Fruit fly (Drosophila melanogaster) whole organism, prepupa: Measurements from ENCODE around the gene CG6071.
A peak's percentile ranks its signal among the peaks of the same experiment; 100 is the strongest.

ENCODE experiments used
- CG10631 ChIP-seq: fragments of 200-800 bp; sonication (Bioruptor generic); optimal IDR thresholded peaks from 2 replicates; lab custom pipeline; 2016; ENCODE audit warnings: missing biosample characterization, missing genetic modification characterization
- CG10669 ChIP-seq: fragments of 200-800 bp; sonication (Bioruptor generic); optimal IDR thresholded peaks from 3 replicates; lab custom pipeline; 2018; ENCODE audit warnings: missing biosample characterization, mild to moderate bottlenecking, missing genetic modification characterization, moderate library complexity
- CG11294 ChIP-seq: fragments of 200-800 bp; sonication (Bioruptor generic); IDR thresholded peaks from 2 replicates; pipeline ENCODE4 v1.3.6; 2022; ENCODE audit warnings: missing biosample characterization, missing genetic modification characterization
- CG15336 ChIP-seq: fragments of 200-800 bp; sonication (Bioruptor generic); IDR thresholded peaks from 2 replicates; pipeline ENCODE4 v1.3.6; 2022; ENCODE audit warnings: missing biosample characterization, missing genetic modification characterization
- CG1621 ChIP-seq: fragments of 200-800 bp; sonication (Bioruptor generic); optimal IDR thresholded peaks from 3 replicates; lab custom pipeline; 2018; ENCODE audit warnings: missing biosample characterization, mild to moderate bottlenecking, missing genetic modification characterization
- CG16779 ChIP-seq: fragments of 200-800 bp; sonication (Bioruptor generic); optimal IDR thresholded peaks from 3 replicates; lab custom pipeline; 2017; ENCODE audit warnings: missing biosample characterization, mild to moderate bottlenecking, missing genetic modification characterization
- CG3032 ChIP-seq: fragments of 200-800 bp; optimal IDR thresholded peaks from 2 replicates; lab custom pipeline; 2019; ENCODE audit warnings: missing biosample characterization, mild to moderate bottlenecking, missing genetic modification characterization, moderate library complexity
- CG31627 ChIP-seq: fragments of 200-800 bp; sonication (Bioruptor generic); optimal IDR thresholded peaks from 3 replicates; lab custom pipeline; 2016; ENCODE audit warnings: missing biosample characterization, missing genetic modification characterization
- CG34406 ChIP-seq: fragments of 200-800 bp; sonication (Bioruptor generic); optimal IDR thresholded peaks from 3 replicates; lab custom pipeline; 2016; ENCODE audit warnings: missing biosample characterization, missing genetic modification characterization
- CG3919 ChIP-seq: fragments of 200-800 bp; sonication (Bioruptor generic); optimal IDR thresholded peaks from 3 replicates; lab custom pipeline; 2016; ENCODE audit warnings: missing biosample characterization, missing genetic modification characterization
- CG4318 ChIP-seq: fragments of 200-800 bp; sonication (Bioruptor generic); optimal IDR thresholded peaks from 3 replicates; lab custom pipeline; 2017; ENCODE audit warnings: missing biosample characterization, mild to moderate bottlenecking, missing genetic modification characterization
- CG6163 ChIP-seq: fragments of 200-800 bp; sonication (Bioruptor generic); IDR thresholded peaks from 3 replicates; pipeline ENCODE4 v1.3.6; 2022; ENCODE audit warnings: missing biosample characterization, missing genetic modification characterization
- CG6276 ChIP-seq: fragments of 200-800 bp; sonication (Bioruptor generic); optimal IDR thresholded peaks from 2 replicates; lab custom pipeline; 2017; ENCODE audit warnings: missing biosample characterization, mild to moderate bottlenecking, missing genetic modification characterization
- CG6792 ChIP-seq: fragments of 200-800 bp; sonication (Bioruptor generic); optimal IDR thresholded peaks from 3 replicates; lab custom pipeline; 2016; ENCODE audit warnings: missing biosample characterization, missing genetic modification characterization
- CG7368 ChIP-seq: fragments of 200-800 bp; sonication (Bioruptor generic); optimal IDR thresholded peaks from 3 replicates; lab custom pipeline; 2016; ENCODE audit warnings: missing biosample characterization, missing genetic modification characterization
- CG8119 ChIP-seq: fragments of 200-800 bp; sonication (Bioruptor generic); IDR thresholded peaks from 3 replicates; pipeline ENCODE4 v1.3.6; 2022; ENCODE audit warnings: missing biosample characterization, missing genetic modification characterization
- CG8632 ChIP-seq: fragments of 200-800 bp; sonication (Bioruptor generic); optimal IDR thresholded peaks from 3 replicates; lab custom pipeline; 2016; ENCODE audit warnings: missing biosample characterization, missing genetic modification characterization
- CG9139 ChIP-seq: fragments of 200-800 bp; sonication (Bioruptor generic); optimal IDR thresholded peaks from 3 replicates; lab custom pipeline; 2017; ENCODE audit warnings: missing biosample characterization, mild to moderate bottlenecking, missing genetic modification characterization
- Eip78C ChIP-seq: fragments of 200-800 bp; sonication (Bioruptor generic); peaks from one replicate; lab custom pipeline; 2016; ENCODE audit warnings: missing biosample characterization, missing genetic modification characterization
- Gug ChIP-seq: fragments of 200-800 bp; sonication (Bioruptor generic); IDR thresholded peaks from 2 replicates; pipeline ENCODE4 v1.3.6; 2022; ENCODE audit warnings: missing biosample characterization, missing genetic modification characterization
- Hr38 ChIP-seq: sonication (Bioruptor generic); optimal IDR thresholded peaks from 2 replicates; lab custom pipeline; 2016; ENCODE audit warnings: missing biosample characterization, missing genetic modification characterization
- Lpt ChIP-seq: fragments of 200-800 bp; sonication (Bioruptor generic); optimal IDR thresholded peaks from 3 replicates; lab custom pipeline; 2016; ENCODE audit warnings: missing biosample characterization, missing genetic modification characterization
- Met ChIP-seq: fragments of 200-800 bp; sonication (Bioruptor generic); optimal IDR thresholded peaks from 3 replicates; lab custom pipeline; 2016; ENCODE audit warnings: missing biosample characterization, missing genetic modification characterization
- Sox14 ChIP-seq: fragments of 200-800 bp; sonication (Bioruptor generic); optimal IDR thresholded peaks from 3 replicates; lab custom pipeline; 2016; ENCODE audit warnings: missing biosample characterization, missing genetic modification characterization
- dsx ChIP-seq: fragments of 200-800 bp; optimal IDR thresholded peaks from 3 replicates; lab custom pipeline; 2019; ENCODE audit warnings: missing biosample characterization, mild to moderate bottlenecking, missing genetic modification characterization, moderate library complexity; ENCODE audit not compliant: poor library complexity, severe bottlenecking
- eg ChIP-seq: fragments of 200-800 bp; sonication (Bioruptor generic); IDR thresholded peaks from 3 replicates; pipeline ENCODE4 v1.3.6; 2022; ENCODE audit warnings: missing biosample characterization, missing genetic modification characterization
- esn ChIP-seq: fragments of 200-800 bp; sonication (Bioruptor generic); optimal IDR thresholded peaks from 2 replicates; lab custom pipeline; 2016; ENCODE audit warnings: missing biosample characterization, mild to moderate bottlenecking, missing genetic modification characterization, moderate library complexity
- fd85E ChIP-seq: fragments of 200-800 bp; sonication (Bioruptor generic); optimal IDR thresholded peaks from 3 replicates; lab custom pipeline; 2016; ENCODE audit warnings: missing biosample characterization, missing genetic modification characterization
- fkh ChIP-seq: fragments of 200-800 bp; sonication (Bioruptor generic); optimal IDR thresholded peaks from 3 replicates; lab custom pipeline; 2017; ENCODE audit warnings: missing biosample characterization, mild to moderate bottlenecking, missing genetic modification characterization, moderate library complexity
- lz ChIP-seq: fragments of 200-800 bp; sonication (Bioruptor generic); optimal IDR thresholded peaks from 3 replicates; lab custom pipeline; 2016; ENCODE audit warnings: missing biosample characterization, missing genetic modification characterization
- net ChIP-seq: fragments of 200-800 bp; sonication (Bioruptor generic); optimal IDR thresholded peaks from 3 replicates; lab custom pipeline; 2016; ENCODE audit warnings: missing biosample characterization, missing genetic modification characterization
- salr ChIP-seq, 2 experiments: fragments of 200-800 bp; sonication (Bioruptor generic); optimal IDR thresholded peaks; 3 replicates each; lab custom pipeline; 2016 to 2018; ENCODE audit warnings: missing biosample characterization in 2 of 2, missing genetic modification characterization in 2 of 2, mild to moderate bottlenecking in 1 of 2
- spab ChIP-seq: fragments of 200-800 bp; sonication (Bioruptor generic); optimal IDR thresholded peaks from 2 replicates; lab custom pipeline; 2017; ENCODE audit warnings: missing biosample characterization, mild to moderate bottlenecking, missing genetic modification characterization, missing genetic modification reagents
- ss ChIP-seq, 2 experiments: fragments of 200-800 bp; sonication (Bioruptor generic); optimal IDR thresholded peaks; 2 replicates in 1 of 2; 3 replicates in 1 of 2; lab custom pipeline; 2017 to 2018; ENCODE audit warnings: mild to moderate bottlenecking in 2 of 2, missing biosample characterization in 2 of 2, missing genetic modification characterization in 2 of 2, moderate library complexity in 1 of 2
- topi ChIP-seq: fragments of 200-800 bp; sonication (Bioruptor generic); optimal IDR thresholded peaks from 3 replicates; lab custom pipeline; 2016; ENCODE audit warnings: missing biosample characterization, missing genetic modification characterization
- vri ChIP-seq: fragments of 200-800 bp; sonication (Bioruptor generic); optimal IDR thresholded peaks from 3 replicates; lab custom pipeline; 2016; ENCODE audit warnings: missing biosample characterization, mild to moderate bottlenecking, missing genetic modification characterization

The CG6071 gene

dm6 chr3L:11620001-11620400, 25.8 kb downstream of the CG6071 start, which contains the start of gene Muc68Ca:
Gene Muc68Ca, minus strand, starts transcription at chr3L:11620101.
- no peak for TF ChIP-seq CG31627
- TF ChIP-seq dsx (GFP tag; lab: Kevin White, UChicago): no peak
- TF ChIP-seq Hr38 (GFP tag; lab: Kevin White, UChicago): no peak
- no peak for TF ChIP-seq CG6276 (GFP tag; lab: Kevin White, UChicago)
- no peak for TF ChIP-seq eg
- no peak for TF ChIP-seq CG3919
- no peak for TF ChIP-seq CG16779
- no peak for TF ChIP-seq CG11294 (GFP tag; lab: Robert Waterston, UW)
- no peak for TF ChIP-seq CG8119 (GFP tag; lab: Robert Waterston, UW)
- no peak for TF ChIP-seq CG10631
- no peak for TF ChIP-seq spab (GFP tag; lab: Kevin White, UChicago)
- no peak for TF ChIP-seq CG8632 (GFP tag; lab: Kevin White, UChicago)
- TF ChIP-seq topi (GFP tag; lab: Kevin White, UChicago): no peak
- no peak for TF ChIP-seq vri (GFP tag; lab: Kevin White, UChicago)
- TF ChIP-seq CG34406 (GFP tag; lab: Kevin White, UChicago): no peak
- TF ChIP-seq CG10669 (GFP tag; lab: Kevin White, UChicago): no peak
- TF ChIP-seq CG6792 (GFP tag; lab: Kevin White, UChicago): no peak
- no peak for TF ChIP-seq Gug (GFP tag; lab: Robert Waterston, UW)
- no peak for TF ChIP-seq CG9139
- no peak for TF ChIP-seq fd85E (GFP tag; lab: Kevin White, UChicago)

- TF ChIP-seq fkh (GFP tag; lab: Kevin White, UChicago) (peak; percentile 5), lz (no peak)
These were observed 36.0 kb downstream of the CG6071 start, which contains the start of gene CG42832 for dm6 chr3L:11609835-11610234. Gene CG42832, plus strand, starts transcription at chr3L:11610135.

- TF ChIP-seq CG3032: no peak
- TF ChIP-seq CG15336 (GFP tag; lab: Robert Waterston, UW): 0 out of 2 replicates have a peak, but pooled peaks have one; percentile 44
- no peak for TF ChIP-seq topi (GFP tag; lab: Kevin White, UChicago)
- no peak for TF ChIP-seq CG8119 (GFP tag; lab: Robert Waterston, UW)
- no peak for TF ChIP-seq CG7368 (GFP tag; lab: Kevin White, UChicago)
- TF ChIP-seq Eip78C (GFP tag; lab: Kevin White, UChicago): peak; percentile 71
- TF ChIP-seq Gug (GFP tag; lab: Robert Waterston, UW): no peak
- no peak for TF ChIP-seq CG4318 (GFP tag; lab: Kevin White, UChicago)
- no peak for TF ChIP-seq Lpt (GFP tag; lab: Kevin White, UChicago)
- peak; percentile 99 for TF ChIP-seq CG1621 (tag; lab: Kevin White, UChicago)
- TF ChIP-seq esn: no peak
- TF ChIP-seq salr (GFP tag; optimal IDR thresholded peaks at IDR 0.05; lab: Kevin White, UChicago): no peak
- TF ChIP-seq dsx (GFP tag; lab: Kevin White, UChicago): no peak
- no peak for TF ChIP-seq net (GFP tag; lab: Kevin White, UChicago)
- TF ChIP-seq Sox14 (GFP tag; lab: Kevin White, UChicago): peak; percentile 9
- peak in 1 of 2 experiments; percentile 38 for TF ChIP-seq ss (GFP tag; optimal IDR thresholded peaks at IDR 0.05; lab: Kevin White, UChicago)
- TF ChIP-seq CG6163 (GFP tag; lab: Robert Waterston, UW): no peak; the same call in 2 of the 3 replicates
- no peak for TF ChIP-seq Met (GFP tag; lab: Kevin White, UChicago)
These were observed 36.6 kb downstream of the CG6071 start, which contains the start of gene Duba for dm6 chr3L:11609153-11609809. Gene Duba, minus strand, starts transcription at chr3L:11609465.
